Worm (Caenorhabditis elegans) whole organism, L1 larva: ENCODE measurements around the gene K12H6.12.
A peak's percentile ranks its signal among the peaks of the same experiment; 100 is the strongest.

Experiments used
- C04F5.9 ChIP-seq: sonication (generic microtip); optimal IDR thresholded peaks from 2 replicates; lab custom pipeline; 2016; ENCODE audit warnings: missing genetic modification characterization, missing compliant biosample characterization
- C16A3.4 ChIP-seq: fragments of 150-350 bp; optimal IDR thresholded peaks from 2 replicates; lab custom pipeline; 2014; ENCODE audit warnings: missing biosample characterization, missing genetic modification characterization
- C34B4.2 ChIP-seq: sonication (generic microtip); optimal IDR thresholded peaks from 2 replicates; lab custom pipeline; 2017; ENCODE audit warnings: mild to moderate bottlenecking, missing genetic modification characterization, missing compliant biosample characterization
- Y116A8C.19 ChIP-seq: sonication (generic microtip); optimal IDR thresholded peaks from 2 replicates; lab custom pipeline; 2016; ENCODE audit warnings: missing compliant biosample characterization, missing genetic modification characterization, borderline replicate concordance
- aha-1 ChIP-seq: fragments of 150-350 bp; optimal IDR thresholded peaks from 2 replicates; lab custom pipeline; 2014; ENCODE audit warnings: missing biosample characterization, missing genetic modification characterization
- aly-2 ChIP-seq: fragments of 150-350 bp; optimal IDR thresholded peaks from 2 replicates; lab custom pipeline; 2014; ENCODE audit warnings: missing biosample characterization, missing genetic modification characterization
- blmp-1 ChIP-seq: fragments of 150-350 bp; optimal IDR thresholded peaks from 2 replicates; lab custom pipeline; 2014; ENCODE audit warnings: missing biosample characterization, missing genetic modification characterization
- ceh-8 ChIP-seq: fragments of 200-800 bp; sonication (Bioruptor generic); optimal IDR thresholded peaks from 2 replicates; lab custom pipeline; 2018; ENCODE audit warnings: mild to moderate bottlenecking, missing genetic modification characterization, moderate library complexity, missing compliant biosample characterization
- ceh-82 ChIP-seq, 3 experiments: fragments of 150-350 bp in 1 of 3; sonication (generic microtip) in 2 of 3; optimal IDR thresholded peaks; 2 replicates each; lab custom pipeline; 2014 to 2017; ENCODE audit warnings: missing biosample characterization in 3 of 3, missing genetic modification characterization in 3 of 3
- dpl-1 ChIP-seq, 3 experiments: fragments of 150-350 bp in 2 of 3; sonication (generic microtip) in 1 of 3; optimal IDR thresholded peaks; 2 replicates each; lab custom pipeline; 2014 to 2017; ENCODE audit warnings: missing biosample characterization in 3 of 3, missing genetic modification characterization in 3 of 3, missing genetic modification reagents in 3 of 3
- dsc-1 ChIP-seq: sonication (generic microtip); optimal IDR thresholded peaks from 2 replicates; lab custom pipeline; 2016; ENCODE audit warnings: mild to moderate bottlenecking, missing genetic modification characterization, missing compliant biosample characterization
- efl-3 ChIP-seq: fragments of 200-800 bp; sonication (Bioruptor generic); optimal IDR thresholded peaks from 2 replicates; lab custom pipeline; 2018; ENCODE audit warnings: mild to moderate bottlenecking, missing genetic modification characterization, missing compliant biosample characterization
- egl-27 ChIP-seq, 2 experiments: fragments of 150-350 bp in 1 of 2; sonication (generic microtip); optimal IDR thresholded peaks; 3 replicates each; lab custom pipeline; 2017 to 2018; ENCODE audit warnings: missing biosample characterization in 2 of 2, missing genetic modification characterization in 2 of 2, missing genetic modification reagents in 2 of 2
- elt-2 ChIP-seq: sonication (generic microtip); optimal IDR thresholded peaks from 2 replicates; lab custom pipeline; 2016; ENCODE audit warnings: missing genetic modification characterization, mild to moderate bottlenecking, inconsistent platforms, missing compliant biosample characterization, missing genetic modification reagents
- elt-3 ChIP-seq, 6 experiments: fragments of 150-350 bp in 1 of 6; sonication (generic microtip); optimal IDR thresholded peaks; 2 replicates each; lab custom pipeline; 2017 to 2018; ENCODE audit warnings: missing biosample characterization in 6 of 6, missing genetic modification characterization in 6 of 6, inconsistent platforms in 1 of 6
- ets-5 ChIP-seq: fragments of 200-800 bp; sonication (Bioruptor generic); IDR thresholded peaks from 2 replicates; pipeline ENCODE4 v1.3.6; 2022; ENCODE audit warnings: missing genetic modification characterization, missing compliant biosample characterization
- fkh-10 ChIP-seq: sonication (generic microtip); optimal IDR thresholded peaks from 2 replicates; lab custom pipeline; 2017; ENCODE audit warnings: missing biosample characterization, missing genetic modification reagents, missing genetic modification characterization
- fos-1 ChIP-seq: fragments of 150-350 bp; optimal IDR thresholded peaks from 2 replicates; lab custom pipeline; 2014; ENCODE audit warnings: missing biosample characterization, missing genetic modification characterization
- grh-1 ChIP-seq: fragments of 200-800 bp; sonication (Bioruptor generic); IDR thresholded peaks from 2 replicates; pipeline ENCODE4 v1.3.6; 2022; ENCODE audit warnings: missing genetic modification reagents, missing genetic modification characterization, missing compliant biosample characterization
- hpl-2 ChIP-seq: fragments of 150-350 bp; optimal IDR thresholded peaks from 2 replicates; lab custom pipeline; 2014; ENCODE audit warnings: missing biosample characterization, missing genetic modification reagents, missing genetic modification characterization
- lin-14 ChIP-seq: fragments of 200-800 bp; sonication (Bioruptor generic); optimal IDR thresholded peaks from 2 replicates; lab custom pipeline; 2018; ENCODE audit warnings: mild to moderate bottlenecking, missing genetic modification characterization, moderate library complexity, missing compliant biosample characterization
- lin-35 ChIP-seq, 2 experiments: fragments of 150-350 bp; optimal IDR thresholded peaks; 2 replicates each; lab custom pipeline; 2014; ENCODE audit warnings: missing biosample characterization in 2 of 2, missing genetic modification characterization in 2 of 2, missing genetic modification reagents in 2 of 2
- lin-39 ChIP-seq: fragments of 150-350 bp; optimal IDR thresholded peaks from 2 replicates; lab custom pipeline; 2014; ENCODE audit warnings: missing biosample characterization, missing genetic modification reagents, missing genetic modification characterization
- lsy-2 ChIP-seq, 2 experiments: fragments of 150-350 bp; optimal IDR thresholded peaks; 2 replicates each; lab custom pipeline; 2014; ENCODE audit warnings: missing biosample characterization in 2 of 2, missing genetic modification characterization in 2 of 2
- mep-1 ChIP-seq: fragments of 150-350 bp; optimal IDR thresholded peaks from 2 replicates; lab custom pipeline; 2014; ENCODE audit warnings: missing biosample characterization, missing genetic modification characterization
- nhr-11 ChIP-seq: fragments of 150-350 bp; optimal IDR thresholded peaks from 2 replicates; lab custom pipeline; 2014; ENCODE audit warnings: missing biosample characterization, missing genetic modification characterization
- nhr-12 ChIP-seq: sonication (generic microtip); optimal IDR thresholded peaks from 2 replicates; lab custom pipeline; 2017; ENCODE audit warnings: missing biosample characterization, missing genetic modification characterization
- nhr-20 ChIP-seq: sonication (generic microtip); optimal IDR thresholded peaks from 2 replicates; lab custom pipeline; 2016; ENCODE audit warnings: mild to moderate bottlenecking, missing genetic modification characterization, missing compliant biosample characterization
- nhr-237 ChIP-seq: fragments of 150-350 bp; optimal IDR thresholded peaks from 2 replicates; lab custom pipeline; 2014; ENCODE audit warnings: missing biosample characterization, missing genetic modification characterization
- nhr-28 ChIP-seq: fragments of 150-350 bp; optimal IDR thresholded peaks from 2 replicates; lab custom pipeline; 2014; ENCODE audit warnings: missing biosample characterization, missing genetic modification characterization
- nhr-47 ChIP-seq: sonication (generic microtip); optimal IDR thresholded peaks from 2 replicates; lab custom pipeline; 2016; ENCODE audit warnings: mild to moderate bottlenecking, missing genetic modification characterization, moderate library complexity, missing compliant biosample characterization
- nhr-85 ChIP-seq: sonication (generic microtip); peaks from one replicate; lab custom pipeline; 2016; ENCODE audit warnings: missing genetic modification characterization, inconsistent platforms, missing compliant biosample characterization
- nhr-90 ChIP-seq: sonication (generic microtip); optimal IDR thresholded peaks from 2 replicates; lab custom pipeline; 2016; ENCODE audit warnings: mild to moderate bottlenecking, missing genetic modification characterization, missing compliant biosample characterization; ENCODE audit not compliant: poor library complexity
- pag-3 ChIP-seq: sonication (generic microtip); optimal IDR thresholded peaks from 2 replicates; lab custom pipeline; 2017; ENCODE audit warnings: missing genetic modification characterization, mild to moderate bottlenecking, missing compliant biosample characterization, antibody characterized with exemption, borderline replicate concordance; ENCODE audit not compliant: insufficient read depth
- pqm-1 ChIP-seq: sonication (generic microtip); optimal IDR thresholded peaks from 3 replicates; lab custom pipeline; 2017; ENCODE audit warnings: missing biosample characterization, missing genetic modification characterization
- sox-4 ChIP-seq: sonication (generic microtip); optimal IDR thresholded peaks from 2 replicates; lab custom pipeline; 2016; ENCODE audit warnings: missing genetic modification characterization, missing compliant biosample characterization
- sptf-1 ChIP-seq: fragments of 150-350 bp; optimal IDR thresholded peaks from 2 replicates; lab custom pipeline; 2014; ENCODE audit warnings: missing biosample characterization, missing genetic modification characterization
- swsn-7 ChIP-seq: sonication (generic microtip); optimal IDR thresholded peaks from 2 replicates; lab custom pipeline; 2016; ENCODE audit warnings: missing genetic modification characterization, missing compliant biosample characterization
- tlp-1 ChIP-seq: fragments of 150-350 bp; optimal IDR thresholded peaks from 2 replicates; lab custom pipeline; 2014; ENCODE audit warnings: missing biosample characterization, missing genetic modification characterization
- unc-62 ChIP-seq: fragments of 150-350 bp; optimal IDR thresholded peaks from 2 replicates; lab custom pipeline; 2014; ENCODE audit warnings: missing biosample characterization, missing genetic modification reagents, missing genetic modification characterization
- vab-15 ChIP-seq: sonication (generic microtip); optimal IDR thresholded peaks from 2 replicates; lab custom pipeline; 2017; ENCODE audit warnings: missing genotype, mild to moderate bottlenecking, missing genetic modification characterization, missing compliant biosample characterization
- xbp-1 ChIP-seq: sonication (generic microtip); optimal IDR thresholded peaks from 2 replicates; lab custom pipeline; 2016; ENCODE audit warnings: missing genetic modification characterization, missing compliant biosample characterization
- zip-4 ChIP-seq: fragments of 200-800 bp; sonication (Bioruptor generic); optimal IDR thresholded peaks from 2 replicates; lab custom pipeline; 2018; ENCODE audit warnings: mild to moderate bottlenecking, missing genetic modification characterization, moderate library complexity, missing compliant biosample characterization

The K12H6.12 gene

DNA sequence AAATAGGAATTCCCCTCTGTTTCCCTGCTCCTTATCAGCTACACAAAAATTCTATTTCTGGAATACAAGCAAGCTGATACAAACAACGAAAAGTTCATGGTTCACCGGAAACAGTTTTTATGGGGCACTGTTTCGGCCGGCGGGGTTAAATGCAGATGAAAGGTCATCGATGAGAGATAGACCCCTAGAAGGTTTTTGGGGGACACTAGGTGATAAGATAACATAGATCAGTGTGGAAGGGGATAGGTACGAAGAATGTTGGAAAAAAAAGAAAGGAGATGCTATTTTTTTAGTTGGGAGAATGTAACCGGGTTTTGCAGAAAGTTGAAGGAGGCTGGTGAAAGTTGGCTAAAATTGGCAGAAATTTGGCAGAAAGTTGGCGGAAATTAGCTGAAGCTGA lies 2.4 kb upstream of the K12H6.12 start:
- TF ChIP-seq C04F5.9 (tag; lab: Kevin White, UChicago), result no peak
- TF ChIP-seq elt-3 (tag; optimal IDR thresholded peaks at IDR 0.05; lab: Kevin White, UChicago), result peak in 1 of 6 experiments; percentile 50
- no peak for TF ChIP-seq pag-3
- TF ChIP-seq nhr-85, result peak; percentile 61
- TF ChIP-seq sox-4, result no peak
- TF ChIP-seq egl-27 (tag; optimal IDR thresholded peaks at IDR 0.05; lab: Kevin White, UChicago), result no peak
- peak; percentile 18 for TF ChIP-seq blmp-1 (tag; lab: Kevin White, UChicago)
- TF ChIP-seq aly-2 (tag; lab: Kevin White, UChicago), result no peak
- no peak for TF ChIP-seq zip-4 (GFP tag; lab: Kevin White, UChicago)
- no peak for TF ChIP-seq grh-1 (GFP tag; lab: Robert Waterston, UW)
- TF ChIP-seq sptf-1 (tag; lab: Kevin White, UChicago), result no peak
- no peak for TF ChIP-seq lin-39 (tag; lab: Kevin White, UChicago)
- peak; percentile 0 for TF ChIP-seq nhr-20
- TF ChIP-seq unc-62 (GFP tag; lab: Kevin White, UChicago), result no peak
- no peak for TF ChIP-seq lin-14
- no peak for TF ChIP-seq nhr-90 (tag; lab: Kevin White, UChicago)
- no peak for TF ChIP-seq lsy-2 (tag; optimal IDR thresholded peaks at IDR 0.05; lab: Kevin White, UChicago)
- TF ChIP-seq Y116A8C.19 (tag; lab: Kevin White, UChicago), result no peak
- no peak for TF ChIP-seq ceh-82 (tag; optimal IDR thresholded peaks at IDR 0.05; lab: Kevin White, UChicago)
- no peak for TF ChIP-seq nhr-11 (tag; lab: Kevin White, UChicago)
- TF ChIP-seq elt-2 (tag; lab: Kevin White, UChicago), result no peak
- no peak for TF ChIP-seq C16A3.4 (tag; lab: Kevin White, UChicago)
- TF ChIP-seq nhr-12 (tag; lab: Kevin White, UChicago), result no peak

DNA sequence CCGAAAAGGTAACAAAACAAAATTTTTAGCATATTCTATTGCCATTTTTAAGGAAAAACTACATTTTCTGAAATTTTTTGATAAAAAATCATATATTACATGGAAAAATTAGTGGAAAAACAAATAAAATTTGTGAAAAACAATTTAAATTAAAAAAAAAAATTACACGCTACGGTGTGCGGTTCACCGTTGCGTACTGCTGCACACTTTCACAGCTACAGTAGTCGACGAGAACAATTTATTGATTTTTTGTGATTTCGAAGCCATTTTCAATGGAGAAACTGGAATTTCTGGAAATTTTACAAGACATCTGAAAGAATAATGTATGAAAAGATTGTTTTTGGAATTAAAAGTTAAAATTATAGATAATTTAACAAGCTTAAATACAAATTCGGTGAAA lies 7.1 kb downstream of the K12H6.12 start:
- TF ChIP-seq mep-1 (tag; lab: Kevin White, UChicago) (no peak), blmp-1 (tag; lab: Kevin White, UChicago) (no peak), egl-27 (tag; optimal IDR thresholded peaks at IDR 0.05; lab: Kevin White, UChicago) (no peak), hpl-2 (GFP tag; lab: Kevin White, UChicago) (no peak), xbp-1 (tag; lab: Kevin White, UChicago) (no peak), nhr-237 (no peak), unc-62 (GFP tag; lab: Kevin White, UChicago) (no peak), vab-15 (tag; lab: Kevin White, UChicago) (no peak), Y116A8C.19 (tag; lab: Kevin White, UChicago) (no peak), swsn-7 (tag; lab: Kevin White, UChicago) (no peak), aha-1 (no peak), fkh-10 (no peak), efl-3 (GFP tag; lab: Kevin White, UChicago) (no peak), nhr-28 (tag; lab: Kevin White, UChicago) (no peak)

ce11 chrII:2815444-2815843 lies 7.5 kb downstream of the K12H6.12 start, which contains the start of gene K12H6.2:
Gene K12H6.2, minus strand, starts transcription at chrII:2815544.
- TF ChIP-seq lin-35 (GFP tag; optimal IDR thresholded peaks at IDR 0.05; lab: Kevin White, UChicago) (no peak), dsc-1 (tag; lab: Kevin White, UChicago) (no peak), Y116A8C.19 (tag; lab: Kevin White, UChicago) (no peak), egl-27 (tag; optimal IDR thresholded peaks at IDR 0.05; lab: Kevin White, UChicago) (no peak), ets-5 (GFP tag; lab: Robert Waterston, UW) (no peak), C34B4.2 (tag; lab: Kevin White, UChicago) (no peak), blmp-1 (tag; lab: Kevin White, UChicago) (no peak), ceh-8 (GFP tag; lab: Kevin White, UChicago) (no peak), fos-1 (tag; lab: Kevin White, UChicago) (no peak), dpl-1 (GFP tag; optimal IDR thresholded peaks at IDR 0.05; lab: Kevin White, UChicago) (no peak), pqm-1 (tag; lab: Kevin White, UChicago) (no peak), nhr-47 (tag; lab: Kevin White, UChicago) (no peak), tlp-1 (tag; lab: Kevin White, UChicago) (no peak), swsn-7 (tag; lab: Kevin White, UChicago) (no peak)
- TF ChIP-seq, all 84 proteins: peak for 0
